Worm (Caenorhabditis elegans): ENCODE measurements around the gene apl-1.

The apl-1 gene

DNA sequence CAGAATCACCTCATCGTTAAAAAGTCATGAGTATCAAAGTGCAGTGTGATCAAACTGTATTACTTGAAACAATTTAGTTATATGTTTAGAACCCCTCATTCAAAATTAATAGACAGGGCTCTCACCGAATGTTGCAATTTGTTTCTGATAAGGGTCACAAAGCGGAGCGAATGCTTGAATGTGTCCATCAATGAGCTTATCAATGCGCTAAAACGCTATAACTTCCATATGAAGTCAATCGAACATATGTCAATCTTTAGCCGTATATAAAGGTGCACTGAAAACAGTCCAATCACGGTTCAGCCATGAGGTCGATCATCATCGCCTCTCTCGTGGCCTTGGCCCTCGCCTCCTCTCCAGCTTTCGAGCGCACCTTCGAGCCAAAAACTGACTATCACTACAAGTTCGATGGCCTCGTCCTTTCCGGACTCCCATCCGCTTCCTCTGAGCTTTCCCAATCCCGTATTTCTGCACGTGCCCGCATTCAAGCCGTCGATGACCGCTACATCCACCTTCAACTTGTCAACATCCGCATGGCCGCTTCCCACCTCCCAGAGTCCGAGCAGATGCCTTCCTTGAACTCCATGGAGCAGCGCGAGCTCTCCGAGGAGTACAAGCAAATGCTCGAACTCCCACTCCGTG, 15.8 kb downstream of the apl-1 start, which contains the start of gene vit-2:
Gene vit-2 (plus strand): TSS at position 305 of the 642 bp plus-strand sequence.
- no peak for TF ChIP-seq elt-2 (tag; optimal IDR thresholded peaks at IDR 0.05)
- TF ChIP-seq mdl-1 (tag; optimal IDR thresholded peaks at IDR 0.05), result no peak
- no peak for TF ChIP-seq nhr-25 (tag; optimal IDR thresholded peaks at IDR 0.05)
- no peak for TF ChIP-seq aly-2 (tag; optimal IDR thresholded peaks at IDR 0.05)
- no peak for TF ChIP-seq lin-15B (tag; optimal IDR thresholded peaks at IDR 0.05)
- TF ChIP-seq R02D3.7 (tag; optimal IDR thresholded peaks at IDR 0.05), result no peak
- no peak for TF ChIP-seq ZK546.5 (tag; optimal IDR thresholded peaks at IDR 0.05)
- TF ChIP-seq nhr-11 (tag; optimal IDR thresholded peaks at IDR 0.05), result no peak
- no peak for TF ChIP-seq ztf-4 (tag; optimal IDR thresholded peaks at IDR 0.05)
- TF ChIP-seq skn-1 (tag; optimal IDR thresholded peaks at IDR 0.05), result no peak
- no peak for TF ChIP-seq egl-27 (tag; optimal IDR thresholded peaks at IDR 0.05)
- no peak for TF ChIP-seq nhr-76 (tag; optimal IDR thresholded peaks at IDR 0.05)
- no peak for TF ChIP-seq unc-39 (tag; optimal IDR thresholded peaks at IDR 0.05)
- TF ChIP-seq jun-1 (tag; optimal IDR thresholded peaks at IDR 0.05), result no peak

DNA sequence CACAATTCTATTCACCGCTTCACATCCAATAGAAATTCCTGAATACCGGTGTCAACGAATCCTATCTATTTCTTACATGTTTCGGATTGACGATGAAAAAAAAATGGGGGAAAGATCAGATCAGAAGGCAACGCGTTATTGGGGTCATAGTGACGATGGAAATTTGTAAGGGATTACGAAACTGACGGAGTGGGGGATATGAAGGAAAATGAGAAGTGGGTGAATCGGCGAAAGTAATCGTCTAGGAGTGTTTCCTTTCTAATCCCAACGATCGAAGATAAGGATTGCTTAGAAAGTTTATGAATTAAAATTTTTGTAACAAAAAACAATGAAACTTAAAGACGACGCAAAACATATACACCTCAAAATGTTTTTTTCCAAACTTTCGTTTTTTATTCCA, 17.7 kb downstream of the apl-1 start:
- TF ChIP-seq nhr-23 (tag; optimal IDR thresholded peaks at IDR 0.05) (peak; percentile 88), nhr-77 (tag; optimal IDR thresholded peaks at IDR 0.05) (no peak), aly-2 (tag; optimal IDR thresholded peaks at IDR 0.05) (no peak)

- TF ChIP-seq ceh-9 (tag; optimal IDR thresholded peaks at IDR 0.05), result no peak
- no peak for TF ChIP-seq lsy-12 (tag; optimal IDR thresholded peaks at IDR 0.05)
- no peak for TF ChIP-seq ztf-4 (tag; optimal IDR thresholded peaks at IDR 0.05)
- no peak for TF ChIP-seq skn-1 (tag; optimal IDR thresholded peaks at IDR 0.05)
- no peak for TF ChIP-seq sea-2 (GFP tag; optimal IDR thresholded peaks at IDR 0.05)
- no peak for TF ChIP-seq fos-1 (tag; optimal IDR thresholded peaks at IDR 0.05)
- TF ChIP-seq fkh-2 (tag; optimal IDR thresholded peaks at IDR 0.05), result no peak
- no peak for TF ChIP-seq hmg-11 (tag; optimal IDR thresholded peaks at IDR 0.05)
- no peak for TF ChIP-seq elt-3 (tag; optimal IDR thresholded peaks at IDR 0.05)
- TF ChIP-seq eor-1 (tag; optimal IDR thresholded peaks at IDR 0.05), result no peak
- TF ChIP-seq mml-1 (tag; optimal IDR thresholded peaks at IDR 0.05), result no peak
- no peak for TF ChIP-seq nhr-23 (tag; optimal IDR thresholded peaks at IDR 0.05)
- no peak for TF ChIP-seq elt-2 (tag; optimal IDR thresholded peaks at IDR 0.05)
- TF ChIP-seq ceh-16 (tag; optimal IDR thresholded peaks at IDR 0.05), result no peak
- no peak for TF ChIP-seq ama-1 (optimal IDR thresholded peaks at IDR 0.05)
- TF ChIP-seq daf-12 (tag; optimal IDR thresholded peaks at IDR 0.05), result no peak
- no peak for TF ChIP-seq nhr-28 (tag; optimal IDR thresholded peaks at IDR 0.05)
- TF ChIP-seq jun-1 (tag; optimal IDR thresholded peaks at IDR 0.05), result no peak
These were observed 19.7 kb downstream of the apl-1 start, which contains the start of gene acn-1 for ce11 chrX:5096967-5097366. TSS of gene acn-1 (minus strand) at chrX:5097067.

ce11 chrX:5093997-5094396, 22.7 kb downstream of the apl-1 start:
- TF ChIP-seq elt-2 (tag; optimal IDR thresholded peaks at IDR 0.05) (no peak), lsy-12 (tag; optimal IDR thresholded peaks at IDR 0.05) (no peak), lin-15B (tag; optimal IDR thresholded peaks at IDR 0.05) (no peak), egl-27 (tag; optimal IDR thresholded peaks at IDR 0.05) (no peak), skn-1 (tag; optimal IDR thresholded peaks at IDR 0.05) (no peak), nfya-1 (tag; optimal IDR thresholded peaks at IDR 0.05; ENCODE audit: insufficient read depth) (no peak), ama-1 (optimal IDR thresholded peaks at IDR 0.05) (no peak), daf-12 (tag; optimal IDR thresholded peaks at IDR 0.05) (no peak), fkh-2 (tag; optimal IDR thresholded peaks at IDR 0.05) (no peak), nhr-28 (tag; optimal IDR thresholded peaks at IDR 0.05) (no peak), nhr-43 (tag; optimal IDR thresholded peaks at IDR 0.05; ENCODE audit: poor library complexity, severe bottlenecking) (no peak), unc-62 (GFP tag; optimal IDR thresholded peaks at IDR 0.05) (no peak), ceh-82 (tag; optimal IDR thresholded peaks at IDR 0.05) (no peak), hmg-11 (tag; optimal IDR thresholded peaks at IDR 0.05) (no peak), tbx-2 (tag; optimal IDR thresholded peaks at IDR 0.05) (no peak), mml-1 (tag; optimal IDR thresholded peaks at IDR 0.05) (no peak), snpc-4 (tag; optimal IDR thresholded peaks at IDR 0.05) (no peak), eor-1 (tag; optimal IDR thresholded peaks at IDR 0.05) (no peak), sea-2 (GFP tag; optimal IDR thresholded peaks at IDR 0.05) (no peak), fos-1 (tag; optimal IDR thresholded peaks at IDR 0.05) (no peak)

Measured in whole organism, L3 larva.